Fruit fly (Drosophila melanogaster) whole organism, embryonic: ENCODE results near the gene Gclm.

Experiments used
- Antp ChIP-seq: fragments of 200-800 bp; sonication (Bioruptor generic); optimal IDR thresholded peaks from 3 replicates; lab custom pipeline; 2016; ENCODE audit warnings: missing biosample characterization, missing genetic modification characterization
- Atf3 ChIP-seq: fragments of 200-800 bp; sonication (Bioruptor generic); optimal IDR thresholded peaks from 3 replicates; lab custom pipeline; 2016; ENCODE audit warnings: missing biosample characterization, missing genetic modification characterization
- CG10147 ChIP-seq: fragments of 200-800 bp; sonication (Bioruptor generic); optimal IDR thresholded peaks from 2 replicates; lab custom pipeline; 2019; ENCODE audit warnings: missing biosample characterization, mild to moderate bottlenecking, missing genetic modification characterization, moderate library complexity
- CG10209 ChIP-seq: fragments of 200-800 bp; sonication (Bioruptor generic); optimal IDR thresholded peaks from 3 replicates; lab custom pipeline; 2017; ENCODE audit warnings: missing biosample characterization, mild to moderate bottlenecking, missing genetic modification characterization, missing genetic modification reagents
- CG10979 ChIP-seq: fragments of 200-800 bp; sonication (Bioruptor generic); optimal IDR thresholded peaks from 2 replicates; lab custom pipeline; 2018; ENCODE audit warnings: missing biosample characterization, mild to moderate bottlenecking, missing genetic modification characterization, moderate library complexity
- CG11093 ChIP-seq: fragments of 200-800 bp; sonication (Bioruptor generic); IDR thresholded peaks from 3 replicates; pipeline ENCODE4 v1.3.6; 2022; ENCODE audit warnings: missing biosample characterization, missing genetic modification characterization
- CG11560 ChIP-seq: fragments of 200-800 bp; sonication (Bioruptor generic); IDR thresholded peaks from 3 replicates; pipeline ENCODE4 v1.3.6; 2022; ENCODE audit warnings: missing biosample characterization, missing genetic modification characterization
- CG12071 ChIP-seq: fragments of 200-800 bp; sonication (Bioruptor generic); optimal IDR thresholded peaks from 3 replicates; lab custom pipeline; 2018; ENCODE audit warnings: missing biosample characterization, mild to moderate bottlenecking, missing genetic modification characterization
- CG12236 ChIP-seq: fragments of 200-800 bp; sonication (Bioruptor generic); optimal IDR thresholded peaks from 2 replicates; lab custom pipeline; 2016; ENCODE audit warnings: missing biosample characterization, missing genetic modification characterization
- CG12391 ChIP-seq: fragments of 200-800 bp; sonication (Bioruptor generic); optimal IDR thresholded peaks from 3 replicates; lab custom pipeline; 2018; ENCODE audit warnings: missing biosample characterization, mild to moderate bottlenecking, missing genetic modification characterization, moderate library complexity
- CG13123 ChIP-seq: fragments of 200-800 bp; sonication (Bioruptor generic); optimal IDR thresholded peaks from 2 replicates; lab custom pipeline; 2016; ENCODE audit warnings: missing biosample characterization, missing genetic modification characterization
- CG14667 ChIP-seq: fragments of 200-800 bp; sonication (Bioruptor generic); IDR thresholded peaks from 2 replicates; pipeline ENCODE4 v1.3.6; 2022; ENCODE audit warnings: missing biosample characterization, missing genetic modification characterization
- CG1647 ChIP-seq: fragments of 200-800 bp; sonication (Bioruptor generic); optimal IDR thresholded peaks from 3 replicates; lab custom pipeline; 2016; ENCODE audit warnings: missing biosample characterization, missing genetic modification characterization
- CG18599 ChIP-seq: fragments of 200-800 bp; sonication (Bioruptor generic); optimal IDR thresholded peaks from 3 replicates; lab custom pipeline; 2017; ENCODE audit warnings: missing biosample characterization, missing genetic modification characterization, mild to moderate bottlenecking, moderate library complexity, missing genetic modification reagents
- CG2712 ChIP-seq: fragments of 200-800 bp; optimal IDR thresholded peaks from 3 replicates; lab custom pipeline; 2019; ENCODE audit warnings: missing biosample characterization, mild to moderate bottlenecking, missing genetic modification characterization, moderate library complexity
- CG2875 ChIP-seq: fragments of 200-800 bp; sonication (Bioruptor generic); optimal IDR thresholded peaks from 2 replicates; lab custom pipeline; 2017; ENCODE audit warnings: missing biosample characterization, mild to moderate bottlenecking, missing genetic modification characterization, missing genetic modification reagents
- CG30431 ChIP-seq: fragments of 200-800 bp; sonication (Bioruptor generic); optimal IDR thresholded peaks from 2 replicates; lab custom pipeline; 2017; ENCODE audit warnings: missing biosample characterization, missing genetic modification characterization
- CG31441 ChIP-seq: fragments of 200-800 bp; sonication (Bioruptor generic); IDR thresholded peaks from 2 replicates; pipeline ENCODE4 v1.3.6; 2022; ENCODE audit warnings: missing biosample characterization, missing genetic modification characterization
- CG7556 ChIP-seq: fragments of 200-800 bp; sonication (Bioruptor generic); optimal IDR thresholded peaks from 2 replicates; lab custom pipeline; 2017; ENCODE audit warnings: missing biosample characterization, mild to moderate bottlenecking, missing genetic modification characterization
- CG8388 ChIP-seq: fragments of 200-800 bp; sonication (Bioruptor generic); optimal IDR thresholded peaks from 2 replicates; lab custom pipeline; 2019; ENCODE audit warnings: missing biosample characterization, mild to moderate bottlenecking, missing genetic modification characterization, moderate library complexity
- CG8924 ChIP-seq: fragments of 200-800 bp; optimal IDR thresholded peaks from 3 replicates; lab custom pipeline; 2019; ENCODE audit warnings: missing biosample characterization, mild to moderate bottlenecking, missing genetic modification characterization, moderate library complexity
- H15 ChIP-seq: fragments of 200-800 bp; sonication (Bioruptor generic); IDR thresholded peaks from 3 replicates; pipeline ENCODE4 v1.3.6; 2022; ENCODE audit warnings: missing biosample characterization, missing genetic modification characterization
- H2.0 ChIP-seq: fragments of 200-800 bp; sonication (Bioruptor generic); IDR thresholded peaks from 2 replicates; pipeline ENCODE4 v1.3.6; 2022; ENCODE audit warnings: missing biosample characterization, missing genetic modification characterization
- Hsf ChIP-seq: fragments of 200-800 bp; sonication (Bioruptor generic); optimal IDR thresholded peaks from 3 replicates; lab custom pipeline; 2016; ENCODE audit warnings: missing biosample characterization, missing genetic modification characterization
- Lhr ChIP-seq: fragments of 200-800 bp; sonication (Bioruptor generic); optimal IDR thresholded peaks from 3 replicates; lab custom pipeline; 2017; ENCODE audit warnings: mild to moderate bottlenecking, missing biosample characterization, missing genetic modification reagents, missing genetic modification characterization
- Med ChIP-seq: fragments of 200-800 bp; sonication (Bioruptor generic); peaks from one replicate; lab custom pipeline; 2016; ENCODE audit warnings: missing biosample characterization, missing genetic modification characterization, mild to moderate bottlenecking, inconsistent platforms, moderate library complexity
- NC2β ChIP-seq: fragments of 200-800 bp; sonication (Bioruptor generic); optimal IDR thresholded peaks from 2 replicates; lab custom pipeline; 2016; ENCODE audit warnings: missing biosample characterization, missing genetic modification characterization
- NFAT ChIP-seq: fragments of 200-800 bp; sonication (Bioruptor generic); IDR thresholded peaks from 2 replicates; pipeline ENCODE4 v1.3.6; 2022; ENCODE audit warnings: missing biosample characterization, missing genetic modification characterization
- al ChIP-seq: fragments of 200-800 bp; sonication (Bioruptor generic); IDR thresholded peaks from 2 replicates; pipeline ENCODE4 v1.3.6; 2022; ENCODE audit warnings: missing biosample characterization, missing genetic modification characterization
- az2 ChIP-seq: fragments of 200-800 bp; sonication (Bioruptor generic); optimal IDR thresholded peaks from 3 replicates; lab custom pipeline; 2016; ENCODE audit warnings: missing biosample characterization, missing genetic modification characterization
- bab2 ChIP-seq: fragments of 200-800 bp; sonication (Bioruptor generic); optimal IDR thresholded peaks from 2 replicates; lab custom pipeline; 2016; ENCODE audit warnings: missing biosample characterization, missing genetic modification characterization
- bcd ChIP-seq: fragments of 200-800 bp; sonication (Bioruptor generic); optimal IDR thresholded peaks from 2 replicates; lab custom pipeline; 2017; ENCODE audit warnings: missing biosample characterization, mild to moderate bottlenecking, missing genetic modification characterization
- bsh ChIP-seq, 2 experiments: fragments of 200-800 bp; sonication (Bioruptor generic); optimal IDR thresholded peaks; 2 replicates each; lab custom pipeline; 2017 to 2018; ENCODE audit warnings: mild to moderate bottlenecking in 2 of 2, missing biosample characterization in 2 of 2, missing genetic modification characterization in 2 of 2, moderate library complexity in 1 of 2
- cato ChIP-seq: fragments of 200-800 bp; sonication (Bioruptor generic); optimal IDR thresholded peaks from 2 replicates; lab custom pipeline; 2016; ENCODE audit warnings: missing biosample characterization, missing genetic modification characterization, borderline replicate concordance
- chn ChIP-seq: fragments of 200-800 bp; sonication (Bioruptor generic); optimal IDR thresholded peaks from 2 replicates; lab custom pipeline; 2016; ENCODE audit warnings: missing biosample characterization, missing genetic modification characterization
- esg ChIP-seq: fragments of 200-800 bp; sonication (Bioruptor generic); conservative IDR thresholded peaks from 2 replicates; pipeline ENCODE4 v1.3.6; 2022; ENCODE audit warnings: missing biosample characterization, missing genetic modification characterization
- fd96Cb ChIP-seq: fragments of 200-800 bp; sonication (Bioruptor generic); optimal IDR thresholded peaks from 2 replicates; lab custom pipeline; 2018; ENCODE audit warnings: missing biosample characterization, mild to moderate bottlenecking, missing genetic modification characterization, moderate library complexity
- gfzf ChIP-seq: fragments of 200-800 bp; sonication (Bioruptor generic); optimal IDR thresholded peaks from 2 replicates; lab custom pipeline; 2016; ENCODE audit warnings: missing biosample characterization, mild to moderate bottlenecking, missing genetic modification characterization, moderate library complexity
- hkb ChIP-seq, 2 experiments: fragments of 200-800 bp in 1 of 2; fragments of >200 bp in 1 of 2; sonication (Bioruptor generic) in 1 of 2; IDR thresholded peaks in 1 of 2; optimal IDR thresholded peaks in 1 of 2; 2 replicates each; pipeline versions ENCODE4 v1.3.6 to Lab custom; 2017 to 2022; ENCODE audit warnings: missing biosample characterization in 1 of 2, missing genetic modification characterization in 1 of 2
- insv ChIP-seq, 2 experiments: fragments of 200-800 bp; sonication (Bioruptor generic); optimal IDR thresholded peaks; 3 replicates each; lab custom pipeline; 2016 to 2018; ENCODE audit warnings: missing biosample characterization in 2 of 2, missing genetic modification characterization in 2 of 2
- lab ChIP-seq: fragments of 200-800 bp; sonication (Bioruptor generic); optimal IDR thresholded peaks from 3 replicates; lab custom pipeline; 2017; ENCODE audit warnings: missing biosample characterization, missing genetic modification characterization, mild to moderate bottlenecking, moderate library complexity, missing genetic modification reagents
- onecut ChIP-seq: fragments of 200-800 bp; sonication (Bioruptor generic); IDR thresholded peaks from 2 replicates; pipeline ENCODE4 v1.3.6; 2022; ENCODE audit warnings: missing biosample characterization, missing genetic modification characterization
- phol ChIP-seq: fragments of 200-800 bp; sonication (Bioruptor generic); optimal IDR thresholded peaks from 3 replicates; lab custom pipeline; 2018; ENCODE audit warnings: missing biosample characterization, mild to moderate bottlenecking, missing genetic modification characterization, moderate library complexity
- repo ChIP-seq: fragments of 200-800 bp; sonication (Bioruptor generic); optimal IDR thresholded peaks from 2 replicates; lab custom pipeline; 2016; ENCODE audit warnings: missing biosample characterization, missing genetic modification characterization
- row ChIP-seq: fragments of 200-800 bp; sonication (Bioruptor generic); IDR thresholded peaks from 3 replicates; pipeline ENCODE4 v1.3.6; 2022; ENCODE audit warnings: missing biosample characterization, missing genetic modification characterization
- schlank ChIP-seq: fragments of 200-800 bp; sonication (Bioruptor generic); optimal IDR thresholded peaks from 2 replicates; lab custom pipeline; 2018; ENCODE audit warnings: missing biosample characterization, mild to moderate bottlenecking, missing genetic modification characterization
- sens-2 ChIP-seq: fragments of 200-800 bp; sonication (Bioruptor generic); IDR thresholded peaks from 2 replicates; pipeline ENCODE4 v1.3.6; 2022; ENCODE audit warnings: missing biosample characterization, missing genetic modification characterization
- sr ChIP-seq: fragments of 200-800 bp; sonication (Bioruptor generic); IDR thresholded peaks from 3 replicates; pipeline ENCODE4 v1.3.6; 2022; ENCODE audit warnings: missing biosample characterization, missing genetic modification characterization
- wek ChIP-seq: fragments of 200-800 bp; sonication (Bioruptor generic); optimal IDR thresholded peaks from 3 replicates; lab custom pipeline; 2018; ENCODE audit warnings: missing biosample characterization, mild to moderate bottlenecking, missing genetic modification characterization, moderate library complexity

The Gclm gene

dm6 chr3R:22664274-22664673 is 22.0 kb downstream of the Gclm start (continued):
- peak; percentile 88 for TF ChIP-seq Med
- TF ChIP-seq CG12236 (GFP tag; lab: Kevin White, UChicago), result peak; percentile 37
- no peak for TF ChIP-seq wek (GFP tag; lab: Kevin White, UChicago)
- peak; percentile 34 for TF ChIP-seq CG7556 (GFP tag; lab: Kevin White, UChicago)
- peak; percentile 41 for TF ChIP-seq chn (GFP tag; lab: Kevin White, UChicago)
- peak; percentile 47 for TF ChIP-seq CG18599 (GFP tag; lab: Kevin White, UChicago)
- TF ChIP-seq lab (GFP tag; lab: Kevin White, UChicago), result peak; percentile 41
- peak; percentile 27; the same call in 1 of the 2 replicates for TF ChIP-seq sens-2 (GFP tag; lab: Robert Waterston, UW)
- peak; percentile 48 for TF ChIP-seq phol
- TF ChIP-seq CG12071, result peak; percentile 26
- TF ChIP-seq insv (GFP tag; optimal IDR thresholded peaks at IDR 0.05; lab: Kevin White, UChicago), result no peak
- no peak for TF ChIP-seq CG10147
- peak; percentile 54 for TF ChIP-seq H2.0
- no peak for TF ChIP-seq repo (GFP tag; lab: Kevin White, UChicago)
- TF ChIP-seq CG10209 (GFP tag; lab: Kevin White, UChicago), result peak; percentile 24
- TF ChIP-seq NFAT, result peak; percentile 41; the same call in 1 of the 2 replicates
- peak; percentile 35 for TF ChIP-seq bcd
- 0 out of 3 replicates have a peak, but pooled peaks have one; percentile 51 for TF ChIP-seq CG11093 (GFP tag; lab: Robert Waterston, UW)
- TF ChIP-seq CG11560 (tag; lab: Robert Waterston, UW), result 0 out of 3 replicates have a peak, but pooled peaks have one; percentile 32
- TF ChIP-seq CG8924 (tag; lab: Kevin White, UChicago), result peak; percentile 7
- TF ChIP-seq CG10979, result peak; percentile 55
- TF ChIP-seq CG12391 (tag; lab: Kevin White, UChicago), result peak; percentile 51
- peak; percentile 37; the same call in 1 of the 2 replicates for TF ChIP-seq CG14667 (GFP tag; lab: Robert Waterston, UW)
- 0 out of 3 replicates have a peak, but pooled peaks have one; percentile 31 for TF ChIP-seq sr (GFP tag; lab: Robert Waterston, UW)
- TF ChIP-seq hkb (optimal IDR thresholded peaks at IDR 0.05; lab: Kevin White, UChicago), result no peak
- TF ChIP-seq hkb (GFP tag; IDR thresholded peaks at IDR 0.05; lab: Robert Waterston, UW), result peak; percentile 61; the same call in 1 of the 2 replicates
- TF ChIP-seq schlank (tag; lab: Kevin White, UChicago), result no peak
- peak; percentile 26; the same call in 1 of the 2 replicates for TF ChIP-seq onecut (GFP tag; lab: Robert Waterston, UW)
- peak; percentile 32 for TF ChIP-seq NC2β (GFP tag; lab: Kevin White, UChicago)
- TF ChIP-seq al (GFP tag; lab: Robert Waterston, UW), result 0 out of 2 replicates have a peak, but pooled peaks have one; percentile 17
- no peak for TF ChIP-seq gfzf (GFP tag; lab: Kevin White, UChicago)
- peak; percentile 56 for TF ChIP-seq Antp
- peak; percentile 23; the same call in 1 of the 2 replicates for TF ChIP-seq CG31441
- peak; percentile 41 for TF ChIP-seq Hsf (GFP tag; lab: Kevin White, UChicago)
- TF ChIP-seq bab2 (GFP tag; lab: Kevin White, UChicago), result peak; percentile 44
- TF ChIP-seq az2 (GFP tag; lab: Kevin White, UChicago), result peak; percentile 48
- TF ChIP-seq Lhr (GFP tag; lab: Kevin White, UChicago), result no peak
- peak; percentile 39 for TF ChIP-seq CG2875
- peak; percentile 42 for TF ChIP-seq CG30431
- peak; percentile 43 for TF ChIP-seq fd96Cb (tag; lab: Kevin White, UChicago)
- TF ChIP-seq cato (GFP tag; lab: Kevin White, UChicago), result no peak
- peak; percentile 69 for TF ChIP-seq row
- TF ChIP-seq CG13123 (GFP tag; lab: Kevin White, UChicago), result no peak
- TF ChIP-seq CG2712 (tag; lab: Kevin White, UChicago), result peak; percentile 45
- TF ChIP-seq Atf3 (GFP tag; lab: Kevin White, UChicago), result peak; percentile 15
- peak; percentile 48; the same call in 1 of the 2 replicates for TF ChIP-seq esg
- TF ChIP-seq CG8388 (GFP tag; lab: Kevin White, UChicago), result peak; percentile 33
- TF ChIP-seq CG1647 (GFP tag; lab: Kevin White, UChicago), result no peak
- TF ChIP-seq H15 (GFP tag; lab: Robert Waterston, UW), result 0 out of 3 replicates have a peak, but pooled peaks have one; percentile 38
- TF ChIP-seq bsh (GFP tag; optimal IDR thresholded peaks at IDR 0.05; lab: Kevin White, UChicago), result peak; percentile 40 to 75
